Worm (Caenorhabditis elegans) whole organism, L2 larva: ENCODE data around the gene nspd-7.
A peak's percentile ranks its signal among the peaks of the same experiment; 100 is the strongest.

Source experiments
- C34F6.9 ChIP-seq: fragments of 150-350 bp; optimal IDR thresholded peaks from 2 replicates; lab custom pipeline; 2014; ENCODE audit warnings: missing biosample characterization, missing genetic modification characterization
- F13H6.1 ChIP-seq: sonication (generic microtip); optimal IDR thresholded peaks from 2 replicates; lab custom pipeline; 2016; ENCODE audit warnings: missing genetic modification characterization, missing compliant biosample characterization
- R02D3.7 ChIP-seq: fragments of 150-350 bp; optimal IDR thresholded peaks from 2 replicates; lab custom pipeline; 2014; ENCODE audit warnings: missing biosample characterization, missing genetic modification characterization
- ZK546.5 ChIP-seq: sonication (generic microtip); optimal IDR thresholded peaks from 2 replicates; lab custom pipeline; 2017; ENCODE audit warnings: missing biosample characterization, missing genetic modification characterization
- aly-2 ChIP-seq: fragments of 150-350 bp; optimal IDR thresholded peaks from 2 replicates; lab custom pipeline; 2014; ENCODE audit warnings: missing biosample characterization, missing genetic modification characterization
- blmp-1 ChIP-seq: sonication (generic microtip); optimal IDR thresholded peaks from 2 replicates; lab custom pipeline; 2017; ENCODE audit warnings: missing genetic modification characterization, mild to moderate bottlenecking, missing compliant biosample characterization, antibody characterized with exemption, moderate library complexity; ENCODE audit not compliant: insufficient read depth
- ceh-16 ChIP-seq: fragments of 150-350 bp; optimal IDR thresholded peaks from 2 replicates; lab custom pipeline; 2014; ENCODE audit warnings: missing biosample characterization, missing genetic modification characterization
- ceh-82 ChIP-seq: fragments of 150-350 bp; optimal IDR thresholded peaks from 2 replicates; lab custom pipeline; 2014; ENCODE audit warnings: missing biosample characterization, missing genetic modification characterization
- crh-2 ChIP-seq: sonication (generic microtip); optimal IDR thresholded peaks from 2 replicates; lab custom pipeline; 2017; ENCODE audit warnings: missing biosample characterization, missing genetic modification characterization
- dmd-4 ChIP-seq: sonication (generic microtip); optimal IDR thresholded peaks from 2 replicates; lab custom pipeline; 2017; ENCODE audit warnings: missing biosample characterization, missing genetic modification characterization
- egl-27 ChIP-seq: sonication (generic microtip); optimal IDR thresholded peaks from 3 replicates; lab custom pipeline; 2017; ENCODE audit warnings: missing biosample characterization, missing genetic modification reagents, missing genetic modification characterization
- elt-1 ChIP-seq: fragments of 150-350 bp; optimal IDR thresholded peaks from 2 replicates; lab custom pipeline; 2014; ENCODE audit warnings: missing biosample characterization, missing genetic modification characterization
- elt-3 ChIP-seq: sonication (generic microtip); optimal IDR thresholded peaks from 2 replicates; lab custom pipeline; 2017; ENCODE audit warnings: missing biosample characterization, missing genetic modification characterization
- fos-1 ChIP-seq: fragments of 150-350 bp; optimal IDR thresholded peaks from 2 replicates; lab custom pipeline; 2014; ENCODE audit warnings: missing biosample characterization, missing genetic modification characterization
- lin-11 ChIP-seq: fragments of 150-350 bp; sonication (generic microtip); optimal IDR thresholded peaks from 2 replicates; lab custom pipeline; 2014; ENCODE audit warnings: missing biosample characterization, missing genetic modification characterization, inconsistent platforms, mixed read lengths
- lin-13 ChIP-seq: fragments of 150-350 bp; optimal IDR thresholded peaks from 2 replicates; lab custom pipeline; 2014; ENCODE audit warnings: missing biosample characterization, missing genetic modification reagents, missing genetic modification characterization
- lin-39 ChIP-seq: fragments of 150-350 bp; optimal IDR thresholded peaks from 2 replicates; lab custom pipeline; 2014; ENCODE audit warnings: missing biosample characterization, missing genetic modification reagents, missing genetic modification characterization
- lsy-2 ChIP-seq, 2 experiments: fragments of 150-350 bp in 1 of 2; sonication (generic microtip) in 1 of 2; optimal IDR thresholded peaks; 2 replicates each; lab custom pipeline; 2014 to 2017; ENCODE audit warnings: missing biosample characterization in 2 of 2, missing genetic modification characterization in 2 of 2
- mab-5 ChIP-seq: fragments of 150-350 bp; optimal IDR thresholded peaks from 2 replicates; lab custom pipeline; 2014; ENCODE audit warnings: missing biosample characterization, missing genetic modification characterization
- mbf-1 ChIP-seq: sonication (generic microtip); optimal IDR thresholded peaks from 2 replicates; lab custom pipeline; 2017; ENCODE audit warnings: missing biosample characterization, missing genetic modification characterization
- nhr-10 ChIP-seq: sonication (generic microtip); optimal IDR thresholded peaks from 2 replicates; lab custom pipeline; 2017; ENCODE audit warnings: missing biosample characterization, missing genetic modification characterization
- nhr-11 ChIP-seq: fragments of 150-350 bp; optimal IDR thresholded peaks from 2 replicates; lab custom pipeline; 2014; ENCODE audit warnings: missing biosample characterization, missing genetic modification characterization
- nhr-129 ChIP-seq: fragments of 150-350 bp; optimal IDR thresholded peaks from 2 replicates; lab custom pipeline; 2014; ENCODE audit warnings: missing biosample characterization, missing genetic modification characterization
- nhr-21 ChIP-seq: fragments of 150-350 bp; optimal IDR thresholded peaks from 2 replicates; lab custom pipeline; 2014; ENCODE audit warnings: missing biosample characterization, missing genetic modification characterization
- nhr-23 ChIP-seq: fragments of 150-350 bp; optimal IDR thresholded peaks from 2 replicates; lab custom pipeline; 2014; ENCODE audit warnings: missing biosample characterization, missing genetic modification reagents, missing genetic modification characterization
- nhr-237 ChIP-seq: fragments of 150-350 bp; optimal IDR thresholded peaks from 2 replicates; lab custom pipeline; 2014; ENCODE audit warnings: missing biosample characterization, missing genetic modification characterization
- nhr-25 ChIP-seq: fragments of 150-350 bp; sonication (generic microtip); optimal IDR thresholded peaks from 3 replicates; lab custom pipeline; 2014; ENCODE audit warnings: missing biosample characterization, missing genetic modification characterization
- nhr-77 ChIP-seq: fragments of 150-350 bp; optimal IDR thresholded peaks from 2 replicates; lab custom pipeline; 2014; ENCODE audit warnings: missing biosample characterization, missing genetic modification characterization
- sem-4 ChIP-seq: fragments of 150-350 bp; optimal IDR thresholded peaks from 2 replicates; lab custom pipeline; 2014; ENCODE audit warnings: missing biosample characterization, missing genetic modification reagents, missing genetic modification characterization
- skn-1 ChIP-seq: sonication (generic microtip); optimal IDR thresholded peaks from 2 replicates; lab custom pipeline; 2017; ENCODE audit warnings: missing biosample characterization, missing genetic modification characterization
- sma-3 ChIP-seq: sonication (generic microtip); optimal IDR thresholded peaks from 2 replicates; lab custom pipeline; 2016; ENCODE audit warnings: missing genetic modification reagents, missing genetic modification characterization, missing compliant biosample characterization
- sma-9 ChIP-seq, 2 experiments: fragments of 150-350 bp in 1 of 2; sonication (generic microtip) in 1 of 2; optimal IDR thresholded peaks; 2 replicates each; lab custom pipeline; 2014 to 2016; ENCODE audit warnings: missing genetic modification characterization in 2 of 2, mild to moderate bottlenecking in 1 of 2, missing biosample characterization in 1 of 2, missing compliant biosample characterization in 1 of 2, missing genetic modification reagents in 1 of 2, moderate library complexity in 1 of 2
- unc-39 ChIP-seq: fragments of 150-350 bp; optimal IDR thresholded peaks from 2 replicates; lab custom pipeline; 2014; ENCODE audit warnings: missing biosample characterization, missing genetic modification characterization
- unc-62 ChIP-seq: fragments of 150-350 bp; optimal IDR thresholded peaks from 2 replicates; lab custom pipeline; 2014; ENCODE audit warnings: missing biosample characterization, missing genetic modification reagents, missing genetic modification characterization
- zag-1 ChIP-seq: fragments of 150-350 bp; optimal IDR thresholded peaks from 2 replicates; lab custom pipeline; 2014; ENCODE audit warnings: missing biosample characterization, missing genetic modification characterization
- ztf-1 ChIP-seq: fragments of 200-800 bp; sonication (Bioruptor generic); conservative IDR thresholded peaks from 2 replicates; pipeline ENCODE4 v1.3.6; 2022; ENCODE audit warnings: missing genetic modification characterization, missing compliant biosample characterization
- ztf-4 ChIP-seq: fragments of 150-350 bp; optimal IDR thresholded peaks from 2 replicates; lab custom pipeline; 2014; ENCODE audit warnings: missing biosample characterization, missing genetic modification characterization

Gene nspd-7

DNA sequence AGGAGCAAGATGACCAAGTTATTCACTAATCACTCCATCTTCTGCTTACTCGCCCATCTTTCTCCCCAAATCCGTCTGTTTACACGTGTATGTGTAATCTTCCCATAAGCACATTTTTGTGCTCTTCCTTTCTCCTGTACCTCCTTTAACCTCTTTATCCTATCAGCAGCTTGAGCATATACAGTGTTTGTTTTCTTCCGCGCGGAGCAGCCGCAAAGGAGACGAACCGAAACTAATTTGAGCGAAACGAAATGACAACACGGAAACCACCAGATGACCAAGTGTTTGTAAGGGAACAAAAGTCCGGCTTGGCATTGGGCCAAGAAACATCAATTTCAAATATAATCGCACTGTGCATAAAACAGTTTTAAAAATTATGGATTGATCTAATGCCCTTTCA, 35.4 kb upstream of the nspd-7 start:
- TF ChIP-seq ceh-82 (tag; lab: Kevin White, UChicago) = no peak
- no peak for TF ChIP-seq ztf-4 (tag; lab: Kevin White, UChicago)
- TF ChIP-seq unc-39 = no peak
- no peak for TF ChIP-seq fos-1
- TF ChIP-seq nhr-10 (tag; lab: Kevin White, UChicago) = no peak
- TF ChIP-seq nhr-237 = no peak
- TF ChIP-seq egl-27 (tag; lab: Kevin White, UChicago) = no peak
- TF ChIP-seq lin-13 (GFP tag; lab: Kevin White, UChicago) = no peak
- no peak for TF ChIP-seq unc-62 (GFP tag; lab: Kevin White, UChicago)
- no peak for TF ChIP-seq dmd-4 (tag; lab: Kevin White, UChicago)
- TF ChIP-seq, all 48 proteins: peak for 0

- TF ChIP-seq egl-27 (tag; lab: Kevin White, UChicago) = no peak
- no peak for TF ChIP-seq ztf-1
- no peak for TF ChIP-seq nhr-129 (tag; lab: Kevin White, UChicago)
- TF ChIP-seq crh-2 (tag; lab: Kevin White, UChicago) = no peak
Measured at ce11 chrIV:10302203-10302602, 33.2 kb upstream of the nspd-7 start, which contains the start of gene R09E10.5. TSS of gene R09E10.5 (minus strand) at chrIV:10302303.

DNA sequence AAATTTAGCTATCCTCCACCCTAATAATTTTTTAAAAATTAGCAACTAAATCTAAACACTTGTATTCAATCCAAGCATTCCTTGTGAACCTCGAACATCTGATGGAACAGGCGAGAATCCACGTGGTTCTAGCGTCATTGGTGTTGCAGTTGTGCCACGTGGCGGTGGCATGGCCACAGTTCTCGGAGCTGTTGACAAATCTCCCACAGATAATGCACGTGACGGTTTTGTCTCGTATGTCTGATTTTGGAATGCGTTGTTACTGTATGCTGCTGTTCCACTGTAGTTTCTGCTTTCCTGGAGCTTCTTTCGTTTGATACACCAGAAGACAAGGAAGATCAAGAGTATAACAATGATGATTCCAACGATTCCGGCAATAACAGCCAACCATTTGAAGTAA, 27.0 kb upstream of the nspd-7 start:
- TF ChIP-seq nhr-25 (tag; lab: Kevin White, UChicago) (no peak), lin-11 (tag; lab: Kevin White, UChicago) (no peak), ztf-1 (no peak), nhr-23 (tag; lab: Kevin White, UChicago) (no peak), sma-9 (GFP tag; optimal IDR thresholded peaks at IDR 0.05; lab: Kevin White, UChicago) (no peak), sma-9 (tag; optimal IDR thresholded peaks at IDR 0.05; lab: Kevin White, UChicago) (no peak), mab-5 (tag; lab: Kevin White, UChicago) (no peak), ZK546.5 (tag; lab: Kevin White, UChicago) (no peak), unc-39 (no peak), lin-39 (no peak), elt-3 (tag; lab: Kevin White, UChicago) (no peak), egl-27 (tag; lab: Kevin White, UChicago) (no peak), nhr-10 (tag; lab: Kevin White, UChicago) (no peak), ztf-4 (tag; lab: Kevin White, UChicago) (no peak), zag-1 (tag; lab: Kevin White, UChicago) (no peak), nhr-11 (tag; lab: Kevin White, UChicago) (no peak), ceh-82 (tag; lab: Kevin White, UChicago) (no peak), sma-3 (GFP tag; lab: Kevin White, UChicago) (no peak)

DNA sequence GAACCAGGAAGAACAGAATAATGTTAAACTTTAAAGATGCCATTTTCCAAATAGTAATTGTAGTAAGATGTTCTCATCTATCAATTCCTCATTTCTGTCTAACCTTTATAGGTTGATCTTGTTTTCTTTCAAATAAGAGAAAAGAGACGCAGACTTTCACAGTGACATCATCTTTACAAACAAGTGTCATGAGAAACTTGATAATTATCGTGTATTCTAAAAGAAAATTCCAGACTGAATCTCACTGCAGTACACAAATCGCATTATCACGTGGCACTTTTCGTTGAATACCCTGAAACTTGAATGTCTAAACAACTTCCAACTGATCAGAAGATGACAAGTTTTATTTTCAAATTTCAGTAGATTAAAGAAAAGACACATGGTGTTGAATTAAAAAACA, 26.1 kb upstream of the nspd-7 start, which contains the start of gene R09E10.13:
R09E10.13 (minus strand) TSS at position 61 of the 400 bp plus-strand sequence.
- TF ChIP-seq skn-1 (tag; lab: Kevin White, UChicago) (no peak), F13H6.1 (no peak), nhr-21 (tag; lab: Kevin White, UChicago) (no peak), blmp-1 (tag; lab: Kevin White, UChicago) (no peak), ztf-4 (tag; lab: Kevin White, UChicago) (peak; percentile 47)

ce11 chrIV:10294030-10294429, 25.0 kb upstream of the nspd-7 start, which contains the start of gene R09E10.6:
TSS of gene R09E10.6 (minus strand) at chrIV:10294130.
- no peak for TF ChIP-seq elt-1 (tag; lab: Kevin White, UChicago)
- no peak for TF ChIP-seq nhr-237
- no peak for TF ChIP-seq nhr-23 (tag; lab: Kevin White, UChicago)
- no peak for TF ChIP-seq F13H6.1
- no peak for TF ChIP-seq aly-2 (tag; lab: Kevin White, UChicago)
- no peak for TF ChIP-seq nhr-77
- no peak for TF ChIP-seq unc-39
- TF ChIP-seq ceh-82 (tag; lab: Kevin White, UChicago) = no peak
- TF ChIP-seq sem-4 = no peak
- TF ChIP-seq ZK546.5 (tag; lab: Kevin White, UChicago) = no peak
- TF ChIP-seq nhr-11 (tag; lab: Kevin White, UChicago) = no peak
- no peak for TF ChIP-seq C34F6.9 (tag; lab: Kevin White, UChicago)
- no peak for TF ChIP-seq fos-1
- no peak for TF ChIP-seq lin-13 (GFP tag; lab: Kevin White, UChicago)
- TF ChIP-seq dmd-4 (tag; lab: Kevin White, UChicago) = no peak
- no peak for TF ChIP-seq ceh-16 (tag; lab: Kevin White, UChicago)
- no peak for TF ChIP-seq R02D3.7
- no peak for TF ChIP-seq lsy-2 (tag; optimal IDR thresholded peaks at IDR 0.05; lab: Kevin White, UChicago)
- TF ChIP-seq mbf-1 = no peak
- no peak for TF ChIP-seq elt-3 (tag; lab: Kevin White, UChicago)
- TF ChIP-seq, all 48 proteins: peak for 0
